Fruit fly (Drosophila melanogaster): Measurements from ENCODE around the gene Mnt.

Gene Mnt

dm6 chrX:3744492-3745263 lies 73.1 kb downstream of the Mnt start:
- TF ChIP-seq Pdp1 (GFP tag; optimal IDR thresholded peaks at IDR 0.05), result peak in 1 of 2 experiments; percentile 98
- 0 out of 2 replicates have a peak, but pooled peaks have one; percentile 28 for TF ChIP-seq unc-4 (GFP tag; IDR thresholded peaks at IDR 0.05; ENCODE audit: partially characterized antibody)
- peak; percentile 89 for TF ChIP-seq CG34376 (GFP tag; optimal IDR thresholded peaks at IDR 0.05)
- no peak for TF ChIP-seq NC2α (GFP tag; optimal IDR thresholded peaks at IDR 0.05)
- peak; percentile 9 for TF ChIP-seq CG1832 (GFP tag; optimal IDR thresholded peaks at IDR 0.05)
- no peak for TF ChIP-seq mam (GFP tag; optimal IDR thresholded peaks at IDR 0.05)
- peak; percentile 82 for TF ChIP-seq CG4360 (GFP tag; IDR thresholded peaks at IDR 0.05)
- no peak for TF ChIP-seq CG4854 (GFP tag; optimal IDR thresholded peaks at IDR 0.05)
- 0 out of 3 replicates have a peak, but pooled peaks have one; percentile 8 for TF ChIP-seq CG17361 (GFP tag; IDR thresholded peaks at IDR 0.05)
- TF ChIP-seq nom (GFP tag; optimal IDR thresholded peaks at IDR 0.05), result peak; percentile 82
- no peak for TF ChIP-seq CG8765 (GFP tag; IDR thresholded peaks at IDR 0.05)
- 0 out of 2 replicates have a peak, but pooled peaks have one; percentile 49 for TF ChIP-seq CG16779 (GFP tag; IDR thresholded peaks at IDR 0.05)
- peak; percentile 67 for TF ChIP-seq HLHmδ (GFP tag; optimal IDR thresholded peaks at IDR 0.05)
- peak; percentile 12 for TF ChIP-seq CG9437 (GFP tag; optimal IDR thresholded peaks at IDR 0.05)
- TF ChIP-seq CG30431 (GFP tag; optimal IDR thresholded peaks at IDR 0.05), result no peak
- TF ChIP-seq Fer1 (GFP tag; optimal IDR thresholded peaks at IDR 0.05), result no peak
- TF ChIP-seq Scr (GFP tag; IDR thresholded peaks at IDR 0.05; ENCODE audit: partially characterized antibody), result peak; percentile 18; the same call in 1 of the 2 replicates
- peak; percentile 80 for TF ChIP-seq pros (GFP tag; optimal IDR thresholded peaks at IDR 0.05)
- peak; percentile 99 for TF ChIP-seq Deaf1 (tag; optimal IDR thresholded peaks at IDR 0.05)
- TF ChIP-seq gce (GFP tag; IDR thresholded peaks at IDR 0.05), result no peak; the same call in 2 of the 3 replicates
- no peak for TF ChIP-seq E2f2 (GFP tag; IDR thresholded peaks at IDR 0.05)
- peak; percentile 53 for TF ChIP-seq exex (tag; optimal IDR thresholded peaks at IDR 0.05)
- peak; percentile 97 for TF ChIP-seq cg (GFP tag; optimal IDR thresholded peaks at IDR 0.05)
- no peak for TF ChIP-seq Nf-YA (GFP tag; IDR thresholded peaks at IDR 0.05)
- no peak for TF ChIP-seq emc (GFP tag; optimal IDR thresholded peaks at IDR 0.05)
- TF ChIP-seq aop (GFP tag; IDR thresholded peaks at IDR 0.05), result peak; percentile 81
- peak in 1 of 2 experiments; percentile 92 for TF ChIP-seq Hr78 (GFP tag; optimal IDR thresholded peaks at IDR 0.05)
- no peak for TF ChIP-seq en (GFP tag; optimal IDR thresholded peaks at IDR 0.05)
- TF ChIP-seq CG6854 (GFP tag; optimal IDR thresholded peaks at IDR 0.05), result no peak
- TF ChIP-seq fd96Cb (tag; optimal IDR thresholded peaks at IDR 0.05), result no peak
- no peak for TF ChIP-seq gt (GFP tag; IDR thresholded peaks at IDR 0.05)
- TF ChIP-seq CG12744 (GFP tag; optimal IDR thresholded peaks at IDR 0.05), result peak; percentile 47
- peak; percentile 81 for TF ChIP-seq CG8478 (optimal IDR thresholded peaks at IDR 0.05)
- TF ChIP-seq CG3407 (GFP tag; optimal IDR thresholded peaks at IDR 0.05), result no peak
- peak; percentile 18; the same call in 1 of the 2 replicates for TF ChIP-seq chm (GFP tag; IDR thresholded peaks at IDR 0.05)
- no peak for TF ChIP-seq odd (GFP tag; optimal IDR thresholded peaks at IDR 0.05)
- TF ChIP-seq ssp (GFP tag; IDR thresholded peaks at IDR 0.05), result no peak
- TF ChIP-seq GATAe (GFP tag; conservative IDR thresholded peaks at IDR 0.05), result no peak
- TF ChIP-seq hth (optimal IDR thresholded peaks at IDR 0.05), result no peak
- TF ChIP-seq HHEX (GFP tag; optimal IDR thresholded peaks at IDR 0.05), result no peak
- TF ChIP-seq HmgD (GFP tag; optimal IDR thresholded peaks at IDR 0.05), result peak; percentile 59
- peak; percentile 1; the same call in 2 of the 3 replicates for TF ChIP-seq zfh1 (GFP tag; IDR thresholded peaks at IDR 0.05)
- TF ChIP-seq gsb-n (tag; optimal IDR thresholded peaks at IDR 0.05), result no peak
- TF ChIP-seq bigmax (GFP tag; optimal IDR thresholded peaks at IDR 0.05), result no peak
- TF ChIP-seq CG5953 (GFP tag; IDR thresholded peaks at IDR 0.05), result no peak
- no peak for TF ChIP-seq wdn (GFP tag; IDR thresholded peaks at IDR 0.05)
- no peak for TF ChIP-seq CG7928 (GFP tag; optimal IDR thresholded peaks at IDR 0.05)
- no peak for TF ChIP-seq CG6791 (GFP tag; IDR thresholded peaks at IDR 0.05; ENCODE audit: partially characterized antibody)
- peak; percentile 73 for TF ChIP-seq CG4282 (GFP tag; optimal IDR thresholded peaks at IDR 0.05)
